Worm (Caenorhabditis elegans): ENCODE results near the gene fbxb-16.

ce11 chrII:1600661-1601060 lies 51.0 kb downstream of the fbxb-16 start, which contains the start of gene bath-26:
- TF ChIP-seq lin-39 (tag; optimal IDR thresholded peaks at IDR 0.05) (no peak), pha-4 (tag; optimal IDR thresholded peaks at IDR 0.05) (no peak), nhr-237 (tag; optimal IDR thresholded peaks at IDR 0.05) (no peak), egl-27 (tag; optimal IDR thresholded peaks at IDR 0.05) (no peak), nhr-28 (tag; optimal IDR thresholded peaks at IDR 0.05) (no peak), ama-1 (optimal IDR thresholded peaks at IDR 0.05) (no peak)

All from whole organism, L3 larva.